Worm (Caenorhabditis elegans): Measurements from ENCODE around the gene srh-61.

DNA sequence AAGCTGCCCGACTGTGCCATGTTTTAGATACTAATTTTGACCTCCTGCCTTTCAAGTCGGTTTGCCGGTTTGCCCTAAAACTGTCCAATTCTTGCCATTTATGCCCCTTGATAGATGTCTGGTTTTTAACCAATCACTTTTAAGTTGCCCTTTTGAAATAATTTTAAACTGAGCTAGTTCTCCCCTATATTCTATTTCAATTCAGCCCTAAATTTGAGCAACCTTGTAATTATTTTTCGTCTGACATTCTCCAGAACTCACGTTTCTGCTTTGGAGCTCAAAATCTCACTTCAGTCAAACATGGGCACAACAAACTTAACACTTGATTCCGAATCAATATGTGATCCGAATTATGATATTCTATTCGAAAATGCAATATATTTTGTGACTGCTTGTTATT is 42.8 kb downstream of the srh-61 start, which contains the start of gene srg-17:
- TF ChIP-seq flt-1 (GFP tag; IDR thresholded peaks at IDR 0.05) (no peak), ztf-29 (GFP tag; IDR thresholded peaks at IDR 0.05) (no peak), klf-2 (GFP tag; conservative IDR thresholded peaks at IDR 0.05) (no peak), ztf-23 (GFP tag; IDR thresholded peaks at IDR 0.05) (no peak), tab-1 (GFP tag; IDR thresholded peaks at IDR 0.05) (no peak)
